Worm (Caenorhabditis elegans) whole organism, early embryonic: ENCODE measurements around the gene W04H10.5.
A peak's percentile ranks its signal among the peaks of the same experiment; 100 is the strongest.

Source experiments
- B0310.2 ChIP-seq: sonication (generic microtip); optimal IDR thresholded peaks from 2 replicates; lab custom pipeline; 2016; ENCODE audit warnings: mild to moderate bottlenecking, missing genetic modification characterization, missing compliant biosample characterization
- F13C5.2 ChIP-seq: sonication (generic microtip); optimal IDR thresholded peaks from 2 replicates; lab custom pipeline; 2017; ENCODE audit warnings: mild to moderate bottlenecking, missing genetic modification characterization, inconsistent platforms, missing compliant biosample characterization
- aly-1 ChIP-seq: sonication (generic microtip); optimal IDR thresholded peaks from 2 replicates; lab custom pipeline; 2016; ENCODE audit warnings: missing genetic modification characterization, missing compliant biosample characterization
- ama-1 ChIP-seq: fragments of 150-350 bp; optimal IDR thresholded peaks from 2 replicates; lab custom pipeline; 2014
- ceh-13 ChIP-seq: fragments of 200-800 bp; sonication (Bioruptor generic); optimal IDR thresholded peaks from 2 replicates; lab custom pipeline; 2018; ENCODE audit warnings: mild to moderate bottlenecking, missing genetic modification characterization, missing compliant biosample characterization
- ceh-36 ChIP-seq: sonication (generic microtip); optimal IDR thresholded peaks from 2 replicates; lab custom pipeline; 2016; ENCODE audit warnings: missing genetic modification characterization, inconsistent platforms, missing compliant biosample characterization
- ets-7 ChIP-seq: sonication (generic microtip); optimal IDR thresholded peaks from 2 replicates; lab custom pipeline; 2016; ENCODE audit warnings: missing genotype, missing genetic modification characterization, missing compliant biosample characterization
- flt-1 ChIP-seq: fragments of 200-800 bp; sonication (Bioruptor generic); IDR thresholded peaks from 2 replicates; pipeline ENCODE4 v1.3.6; 2022; ENCODE audit warnings: missing genetic modification characterization, missing compliant biosample characterization
- hmbx-1 ChIP-seq: sonication (generic microtip); optimal IDR thresholded peaks from 2 replicates; lab custom pipeline; 2016; ENCODE audit warnings: mild to moderate bottlenecking, missing genetic modification characterization, missing compliant biosample characterization
- hmg-4 ChIP-seq: fragments of 200-800 bp; sonication (Bioruptor generic); optimal IDR thresholded peaks from 2 replicates; lab custom pipeline; 2018; ENCODE audit warnings: mild to moderate bottlenecking, missing genetic modification characterization, missing compliant biosample characterization
- hnd-1 ChIP-seq: sonication (generic microtip); optimal IDR thresholded peaks from 2 replicates; lab custom pipeline; 2016; ENCODE audit warnings: missing genetic modification characterization, missing compliant biosample characterization
- pes-1 ChIP-seq: fragments of 200-800 bp; sonication (Bioruptor generic); IDR thresholded peaks from 2 replicates; pipeline ENCODE4 v1.3.6; 2022; ENCODE audit warnings: missing genetic modification reagents, missing genetic modification characterization, missing compliant biosample characterization
- scrt-1 ChIP-seq: fragments of 200-800 bp; sonication (Bioruptor generic); IDR thresholded peaks from 2 replicates; pipeline ENCODE4 v1.3.6; 2022; ENCODE audit warnings: missing genetic modification characterization, missing compliant biosample characterization
- sea-1 ChIP-seq: fragments of 200-800 bp; sonication (Bioruptor generic); conservative IDR thresholded peaks from 2 replicates; pipeline ENCODE4 v1.3.6; 2022; ENCODE audit warnings: missing genetic modification characterization, missing compliant biosample characterization
- tbx-11 ChIP-seq: fragments of 200-800 bp; sonication (Bioruptor generic); IDR thresholded peaks from 2 replicates; pipeline ENCODE4 v1.3.6; 2022; ENCODE audit warnings: missing genetic modification characterization, missing compliant biosample characterization
- tbx-37 ChIP-seq: fragments of 200-800 bp; sonication (Bioruptor generic); conservative IDR thresholded peaks from 2 replicates; pipeline ENCODE4 v1.3.6; 2022; ENCODE audit warnings: missing genetic modification reagents, missing genetic modification characterization, missing compliant biosample characterization
- tra-4 ChIP-seq: sonication (generic microtip); optimal IDR thresholded peaks from 2 replicates; lab custom pipeline; 2017; ENCODE audit warnings: missing genetic modification characterization, missing compliant biosample characterization

The W04H10.5 gene

DNA sequence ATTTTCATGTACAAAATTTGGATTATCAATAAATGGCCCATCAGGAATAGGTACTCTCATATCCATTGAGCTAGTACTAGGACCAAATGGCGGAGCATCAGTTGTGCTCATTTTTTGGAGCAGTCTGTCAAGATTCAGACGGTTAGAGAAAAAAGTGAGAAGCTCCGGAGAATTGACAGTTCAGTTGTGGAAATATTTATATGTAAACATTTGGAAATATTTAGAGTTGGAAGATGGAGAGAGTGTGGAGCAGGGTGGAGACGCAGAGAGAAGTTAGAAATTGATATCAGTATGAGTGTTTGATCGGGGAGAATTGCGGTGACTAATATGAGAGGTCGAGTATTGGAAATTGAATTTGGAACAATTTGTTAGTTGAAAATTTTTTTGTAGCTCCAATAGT, 15.0 kb downstream of the W04H10.5 start:
- TF ChIP-seq hnd-1 (no peak), tbx-37 (no peak), tbx-11 (GFP tag; lab: Robert Waterston, UW) (no peak), ceh-13 (GFP tag; lab: Kevin White, UChicago) (no peak), scrt-1 (GFP tag; lab: Robert Waterston, UW) (no peak), B0310.2 (tag; lab: Kevin White, UChicago) (no peak), ceh-36 (no peak), aly-1 (tag; lab: Kevin White, UChicago) (no peak), ama-1 (no peak), tra-4 (tag; lab: Kevin White, UChicago) (no peak), hmbx-1 (no peak), sea-1 (GFP tag; lab: Robert Waterston, UW) (no peak), hmg-4 (GFP tag; lab: Kevin White, UChicago) (no peak), pes-1 (GFP tag; lab: Robert Waterston, UW) (no peak), F13C5.2 (tag; lab: Kevin White, UChicago) (no peak), ets-7 (no peak), flt-1 (GFP tag; lab: Robert Waterston, UW) (no peak)

DNA sequence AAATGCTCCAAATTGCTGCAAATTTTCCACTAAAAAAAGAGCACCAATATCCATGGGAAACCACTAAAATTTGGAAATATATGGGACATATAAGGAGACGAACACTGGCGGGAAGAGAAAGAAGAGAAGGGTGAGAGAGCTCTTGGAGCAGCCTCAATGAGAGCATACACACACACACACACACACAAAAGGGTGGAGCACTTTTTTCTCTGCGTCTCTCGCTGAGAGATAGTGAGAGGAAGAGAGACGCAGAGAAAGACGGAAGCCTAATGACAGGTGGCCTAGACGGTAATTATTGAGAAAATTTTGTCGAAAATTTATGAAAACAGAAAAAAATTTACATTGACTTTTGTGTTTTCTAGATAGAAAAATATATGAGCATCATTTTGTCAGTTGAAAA, 16.3 kb downstream of the W04H10.5 start:
- TF ChIP-seq hmbx-1 (no peak), scrt-1 (GFP tag; lab: Robert Waterston, UW) (no peak), tbx-37 (no peak), hnd-1 (no peak), sea-1 (GFP tag; lab: Robert Waterston, UW) (no peak), B0310.2 (tag; lab: Kevin White, UChicago) (no peak), tbx-11 (GFP tag; lab: Robert Waterston, UW) (no peak), flt-1 (GFP tag; lab: Robert Waterston, UW) (no peak), hmg-4 (GFP tag; lab: Kevin White, UChicago) (no peak), F13C5.2 (tag; lab: Kevin White, UChicago) (no peak), ceh-13 (GFP tag; lab: Kevin White, UChicago) (no peak), tra-4 (tag; lab: Kevin White, UChicago) (no peak), ama-1 (no peak), pes-1 (GFP tag; lab: Robert Waterston, UW) (no peak), ceh-36 (no peak), ets-7 (no peak)

DNA sequence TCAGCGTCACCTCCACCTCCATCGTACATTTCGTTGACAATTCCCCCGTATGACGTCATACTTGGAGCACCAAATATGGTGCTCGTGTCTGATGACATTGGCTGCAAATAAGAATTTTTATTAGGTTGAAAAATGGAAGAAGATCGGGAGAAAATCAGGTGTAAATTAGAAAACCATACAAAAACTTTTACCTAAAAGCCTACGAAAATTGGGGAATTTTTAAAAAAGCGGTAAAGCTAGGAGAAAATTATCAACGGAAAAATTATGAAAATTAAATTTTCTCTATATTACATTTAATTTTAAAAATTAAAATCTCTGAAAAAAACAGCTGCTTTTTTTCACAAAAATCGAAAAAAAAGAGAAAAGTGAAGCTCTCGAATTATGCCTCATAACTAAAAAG, 18.3 kb downstream of the W04H10.5 start, which contains the start of gene T04B8.5:
Gene T04B8.5 (minus strand): TSS at position 101 of the 400 bp plus-strand sequence.
- TF ChIP-seq pes-1 (GFP tag; lab: Robert Waterston, UW) (no peak), ets-7 (no peak), tra-4 (tag; lab: Kevin White, UChicago) (no peak), hmbx-1 (no peak), tbx-37 (no peak), B0310.2 (tag; lab: Kevin White, UChicago) (no peak), scrt-1 (GFP tag; lab: Robert Waterston, UW) (no peak), flt-1 (GFP tag; lab: Robert Waterston, UW) (no peak), F13C5.2 (tag; lab: Kevin White, UChicago) (no peak), ama-1 (no peak), aly-1 (tag; lab: Kevin White, UChicago) (no peak), ceh-36 (no peak), ceh-13 (GFP tag; lab: Kevin White, UChicago) (no peak), sea-1 (GFP tag; lab: Robert Waterston, UW) (no peak), hmg-4 (GFP tag; lab: Kevin White, UChicago) (no peak)

DNA sequence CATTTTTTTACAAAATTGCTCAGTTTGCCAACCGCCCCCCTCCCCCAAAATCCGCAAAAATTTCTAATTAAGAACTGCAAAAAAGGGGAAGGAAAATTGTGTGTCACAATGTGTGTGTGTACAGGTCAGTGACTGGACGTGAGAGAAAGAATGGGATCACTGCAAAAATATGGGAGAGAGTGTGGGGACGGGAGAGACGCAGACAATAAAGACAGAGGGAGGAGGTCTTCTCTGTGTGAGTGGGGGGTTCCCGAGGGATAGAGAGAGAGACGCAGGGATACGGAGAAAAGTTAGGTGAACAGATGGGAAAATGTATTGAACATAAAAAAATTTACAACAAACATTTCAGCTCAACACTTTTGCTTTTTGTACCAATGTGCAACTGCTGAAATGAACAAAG, 19.8 kb downstream of the W04H10.5 start:
- TF ChIP-seq F13C5.2 (tag; lab: Kevin White, UChicago) = no peak
- no peak for TF ChIP-seq aly-1 (tag; lab: Kevin White, UChicago)
- TF ChIP-seq tra-4 (tag; lab: Kevin White, UChicago) = no peak
- TF ChIP-seq scrt-1 (GFP tag; lab: Robert Waterston, UW) = no peak
- no peak for TF ChIP-seq flt-1 (GFP tag; lab: Robert Waterston, UW)
- TF ChIP-seq tbx-37 = no peak
- TF ChIP-seq hmbx-1 = no peak
- TF ChIP-seq sea-1 (GFP tag; lab: Robert Waterston, UW) = no peak
- TF ChIP-seq ceh-13 (GFP tag; lab: Kevin White, UChicago) = no peak
- TF ChIP-seq hmg-4 (GFP tag; lab: Kevin White, UChicago) = no peak
- no peak for TF ChIP-seq B0310.2 (tag; lab: Kevin White, UChicago)
- no peak for TF ChIP-seq ets-7
- no peak for TF ChIP-seq ama-1
- no peak for TF ChIP-seq pes-1 (GFP tag; lab: Robert Waterston, UW)
- no peak for TF ChIP-seq ceh-36
- TF ChIP-seq tbx-11 (GFP tag; lab: Robert Waterston, UW) = no peak
- TF ChIP-seq hnd-1 = no peak

DNA sequence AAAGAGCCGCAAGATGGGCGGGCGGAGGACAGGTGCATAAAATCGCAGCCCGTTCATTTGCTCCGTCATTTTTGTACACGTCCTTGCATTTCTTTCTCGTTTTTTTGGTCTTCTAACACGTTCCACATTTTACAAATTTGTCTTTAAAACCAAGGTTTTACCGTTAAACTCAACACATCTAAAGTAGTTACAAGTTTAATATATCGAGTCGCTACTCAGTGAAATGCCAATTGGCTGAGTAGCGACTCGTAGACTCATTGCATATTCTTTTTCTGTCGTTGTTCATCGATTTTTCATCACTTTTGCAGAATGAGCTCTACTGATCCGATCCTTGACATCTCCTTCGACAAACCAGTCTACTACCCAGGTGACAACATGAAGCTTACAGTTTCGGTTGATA, 21.1 kb downstream of the W04H10.5 start, which contains the start of gene arrd-1:
Gene arrd-1 (plus strand): TSS at position 301 of the 400 bp plus-strand sequence.
- TF ChIP-seq flt-1 (GFP tag; lab: Robert Waterston, UW) (no peak), tra-4 (tag; lab: Kevin White, UChicago) (no peak), tbx-37 (no peak)

DNA sequence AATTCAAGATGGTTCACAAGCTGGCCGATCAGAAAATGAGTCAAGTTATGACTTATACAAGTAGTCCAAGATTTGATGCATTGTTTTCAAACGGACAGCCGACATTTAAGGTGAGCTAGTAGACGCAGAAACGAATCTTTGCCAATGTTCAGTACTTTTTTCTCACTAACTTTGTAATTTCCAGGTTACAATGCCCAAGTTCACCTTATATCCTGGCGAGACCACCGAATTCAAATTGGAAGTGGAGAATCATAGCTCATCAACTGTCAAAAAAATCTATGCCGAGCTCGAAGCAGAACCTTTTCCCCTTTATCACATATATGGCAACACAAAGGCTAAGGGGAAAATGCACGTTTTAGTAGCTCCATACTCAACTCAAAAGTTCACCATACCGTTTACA, 21.8 kb downstream of the W04H10.5 start:
- TF ChIP-seq ceh-36 (no peak), tbx-11 (GFP tag; lab: Robert Waterston, UW) (no peak), ceh-13 (GFP tag; lab: Kevin White, UChicago) (no peak), F13C5.2 (tag; lab: Kevin White, UChicago) (no peak), pes-1 (GFP tag; lab: Robert Waterston, UW) (no peak), flt-1 (GFP tag; lab: Robert Waterston, UW) (no peak), sea-1 (GFP tag; lab: Robert Waterston, UW) (no peak), tbx-37 (no peak), ets-7 (no peak), scrt-1 (GFP tag; lab: Robert Waterston, UW) (no peak), aly-1 (tag; lab: Kevin White, UChicago) (no peak), hmbx-1 (no peak), B0310.2 (tag; lab: Kevin White, UChicago) (no peak), hnd-1 (no peak), tra-4 (tag; lab: Kevin White, UChicago) (no peak), hmg-4 (GFP tag; lab: Kevin White, UChicago) (no peak)

DNA sequence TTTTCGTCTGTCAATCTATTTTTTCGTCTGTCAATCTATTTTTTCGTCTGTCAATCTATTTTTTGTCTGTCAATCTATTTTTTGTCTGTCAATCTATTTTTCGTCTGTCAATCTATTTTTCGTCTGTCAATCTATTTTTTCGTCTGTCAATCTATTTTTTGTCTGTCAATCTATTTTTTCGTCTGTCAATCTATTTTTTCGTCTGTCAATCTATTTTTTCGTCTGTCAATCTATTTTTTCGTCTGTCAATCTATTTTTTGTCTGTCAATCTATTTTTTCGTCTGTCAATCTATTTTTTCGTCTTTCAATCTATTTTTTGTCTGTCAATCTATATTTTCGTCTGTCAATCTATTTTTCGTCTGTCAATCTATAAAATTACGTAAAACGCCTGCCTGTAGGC, 23.3 kb downstream of the W04H10.5 start:
- TF ChIP-seq tbx-11 (GFP tag; lab: Robert Waterston, UW) = 0 out of 2 replicates have a peak, but pooled peaks have one; percentile 46
